Worm (Caenorhabditis elegans) whole organism, L4 larva: Measurements from ENCODE around the gene flad-1.

Source experiments
- F26F4.8 ChIP-seq: fragments of 200-800 bp; sonication (Bioruptor generic); conservative IDR thresholded peaks from 2 replicates; pipeline ENCODE4 v1.3.6; 2022; ENCODE audit warnings: missing genetic modification characterization, missing compliant biosample characterization
- F49E8.2 ChIP-seq: sonication (generic microtip); optimal IDR thresholded peaks from 2 replicates; lab custom pipeline; 2016; ENCODE audit warnings: missing compliant biosample characterization, mild to moderate bottlenecking, missing genetic modification characterization, borderline replicate concordance
- T26A8.4 ChIP-seq: fragments of 200-800 bp; sonication (Bioruptor generic); IDR thresholded peaks from 2 replicates; pipeline ENCODE4 v1.3.6; 2022; ENCODE audit warnings: missing genetic modification characterization, missing compliant biosample characterization
- Y105C5A.15 ChIP-seq: fragments of 200-800 bp; sonication (Bioruptor generic); IDR thresholded peaks from 2 replicates; pipeline ENCODE4 v1.3.6; 2022; ENCODE audit warnings: missing genetic modification characterization, missing compliant biosample characterization
- Y48G9A.11 ChIP-seq: fragments of 200-800 bp; sonication (Bioruptor generic); IDR thresholded peaks from 2 replicates; pipeline ENCODE4 v1.3.6; 2022; ENCODE audit warnings: missing genetic modification reagents, missing genetic modification characterization, missing compliant biosample characterization
- Y5F2A.4 ChIP-seq: fragments of 200-800 bp; sonication (Bioruptor generic); optimal IDR thresholded peaks from 2 replicates; lab custom pipeline; 2018; ENCODE audit warnings: mild to moderate bottlenecking, missing genetic modification characterization, missing compliant biosample characterization
- ZK546.5 ChIP-seq, 2 experiments: sonication (generic microtip); optimal IDR thresholded peaks; 2 replicates each; lab custom pipeline; 2017; ENCODE audit warnings: missing biosample characterization in 2 of 2, missing genetic modification characterization in 2 of 2
- aha-1 ChIP-seq: fragments of 150-350 bp; peaks from one replicate; lab custom pipeline; 2014; ENCODE audit warnings: missing biosample characterization, missing genetic modification characterization
- aly-2 ChIP-seq: sonication (generic microtip); optimal IDR thresholded peaks from 2 replicates; lab custom pipeline; 2018; ENCODE audit warnings: missing biosample characterization, missing genetic modification characterization
- ceh-20 ChIP-seq: fragments of 200-800 bp; sonication (Bioruptor generic); IDR thresholded peaks from 2 replicates; pipeline ENCODE4 v1.3.6; 2022; ENCODE audit warnings: missing genetic modification reagents, missing genetic modification characterization, missing compliant biosample characterization
- ceh-44 ChIP-seq: fragments of 200-800 bp; sonication (Bioruptor generic); IDR thresholded peaks from 2 replicates; pipeline ENCODE4 v1.3.6; 2022; ENCODE audit warnings: missing genetic modification reagents, missing genetic modification characterization, missing compliant biosample characterization
- ceh-62 ChIP-seq: sonication (generic microtip); optimal IDR thresholded peaks from 2 replicates; lab custom pipeline; 2017; ENCODE audit warnings: missing biosample characterization, missing genetic modification characterization
- ceh-82 ChIP-seq: sonication (generic microtip); optimal IDR thresholded peaks from 2 replicates; lab custom pipeline; 2017; ENCODE audit warnings: missing biosample characterization, missing genetic modification characterization
- cey-2 ChIP-seq: sonication (generic microtip); optimal IDR thresholded peaks from 3 replicates; lab custom pipeline; 2017; ENCODE audit warnings: missing genetic modification characterization, mild to moderate bottlenecking, missing compliant biosample characterization, antibody characterized with exemption, borderline replicate concordance; ENCODE audit not compliant: insufficient read depth
- daf-12 ChIP-seq: fragments of 150-350 bp; optimal IDR thresholded peaks from 2 replicates; lab custom pipeline; 2014; ENCODE audit warnings: missing biosample characterization, missing genetic modification reagents, missing genetic modification characterization
- daf-19 ChIP-seq: fragments of 200-800 bp; sonication (Bioruptor generic); conservative IDR thresholded peaks from 2 replicates; pipeline ENCODE4 v1.3.6; 2022; ENCODE audit warnings: missing genetic modification characterization, missing compliant biosample characterization
- dmd-6 ChIP-seq: fragments of 200-800 bp; sonication (Bioruptor generic); IDR thresholded peaks from 2 replicates; pipeline ENCODE4 v1.3.6; 2022; ENCODE audit warnings: missing genetic modification reagents, missing genetic modification characterization, missing compliant biosample characterization
- dmd-8 ChIP-seq: fragments of 200-800 bp; sonication (Bioruptor generic); IDR thresholded peaks from 2 replicates; pipeline ENCODE4 v1.3.6; 2022; ENCODE audit warnings: missing genetic modification characterization, missing compliant biosample characterization
- dmd-9 ChIP-seq: fragments of 200-800 bp; sonication (Bioruptor generic); IDR thresholded peaks from 2 replicates; pipeline ENCODE4 v1.3.6; 2022; ENCODE audit warnings: missing genetic modification reagents, missing genetic modification characterization, missing compliant biosample characterization
- dpl-1 ChIP-seq: fragments of 150-350 bp; optimal IDR thresholded peaks from 2 replicates; lab custom pipeline; 2014; ENCODE audit warnings: missing biosample characterization, missing genetic modification reagents, missing genetic modification characterization
- duxl-1 ChIP-seq: sonication (generic microtip); optimal IDR thresholded peaks from 2 replicates; lab custom pipeline; 2016; ENCODE audit warnings: mild to moderate bottlenecking, missing genetic modification characterization, moderate library complexity, missing compliant biosample characterization; ENCODE audit not compliant: poor library complexity
- egl-27 ChIP-seq: sonication (generic microtip); optimal IDR thresholded peaks from 3 replicates; lab custom pipeline; 2017; ENCODE audit warnings: missing biosample characterization, missing genetic modification reagents, missing genetic modification characterization
- egl-43 ChIP-seq: fragments of 200-800 bp; sonication (Bioruptor generic); IDR thresholded peaks from 2 replicates; pipeline ENCODE4 v1.3.6; 2022; ENCODE audit warnings: missing genetic modification reagents, missing genetic modification characterization, missing compliant biosample characterization
- fos-1 ChIP-seq: fragments of 150-350 bp; optimal IDR thresholded peaks from 2 replicates; lab custom pipeline; 2014; ENCODE audit warnings: missing biosample characterization, missing genetic modification characterization
- lin-1 ChIP-seq: fragments of 200-800 bp; sonication (Bioruptor generic); IDR thresholded peaks from 2 replicates; pipeline ENCODE4 v1.3.6; 2022; ENCODE audit warnings: missing genetic modification reagents, missing genetic modification characterization, missing compliant biosample characterization
- lin-13 ChIP-seq: fragments of 150-350 bp; optimal IDR thresholded peaks from 2 replicates; lab custom pipeline; 2014; ENCODE audit warnings: missing biosample characterization, missing genetic modification reagents, missing genetic modification characterization
- lin-29 ChIP-seq: fragments of 200-800 bp; sonication (Bioruptor generic); IDR thresholded peaks from 2 replicates; pipeline ENCODE4 v1.3.6; 2022; ENCODE audit warnings: missing genetic modification reagents, missing genetic modification characterization, missing compliant biosample characterization
- lsy-2 ChIP-seq, 2 experiments: fragments of 150-350 bp in 1 of 2; sonication (generic microtip) in 1 of 2; optimal IDR thresholded peaks; 2 replicates each; lab custom pipeline; 2014 to 2017; ENCODE audit warnings: missing biosample characterization in 2 of 2, missing genetic modification characterization in 2 of 2
- madf-5 ChIP-seq, 2 experiments: fragments of 200-800 bp; sonication (Bioruptor generic); IDR thresholded peaks; 2 replicates each; pipeline ENCODE4 v1.3.6; 2022; ENCODE audit warnings: missing compliant biosample characterization in 2 of 2, missing genetic modification characterization in 2 of 2
- mdl-1 ChIP-seq, 2 experiments: fragments of 150-350 bp in 1 of 2; sonication (generic microtip) in 1 of 2; optimal IDR thresholded peaks; 2 replicates each; lab custom pipeline; 2014 to 2017; ENCODE audit warnings: missing biosample characterization in 2 of 2, missing genetic modification characterization in 2 of 2
- mep-1 ChIP-seq: fragments of 150-350 bp; sonication (generic microtip); optimal IDR thresholded peaks from 3 replicates; lab custom pipeline; 2014; ENCODE audit warnings: missing biosample characterization, missing genetic modification characterization
- mes-2 ChIP-seq: sonication (generic microtip); optimal IDR thresholded peaks from 2 replicates; lab custom pipeline; 2016; ENCODE audit warnings: missing genotype, mild to moderate bottlenecking, missing genetic modification characterization, missing compliant biosample characterization; ENCODE audit not compliant: poor library complexity, severe bottlenecking
- mxl-2 ChIP-seq: fragments of 200-800 bp; sonication (Bioruptor generic); conservative IDR thresholded peaks from 2 replicates; pipeline ENCODE4 v1.3.6; 2022; ENCODE audit warnings: missing genetic modification reagents, missing genetic modification characterization, missing compliant biosample characterization
- mxl-3 ChIP-seq: fragments of 200-800 bp; sonication (Bioruptor generic); optimal IDR thresholded peaks from 2 replicates; lab custom pipeline; 2018; ENCODE audit warnings: mild to moderate bottlenecking, missing genetic modification characterization, missing compliant biosample characterization
- nhr-102 ChIP-seq: sonication (generic microtip); optimal IDR thresholded peaks from 2 replicates; lab custom pipeline; 2016; ENCODE audit warnings: mild to moderate bottlenecking, missing genetic modification characterization, moderate library complexity, missing compliant biosample characterization
- nhr-111 ChIP-seq: fragments of 200-800 bp; sonication (Bioruptor generic); optimal IDR thresholded peaks from 2 replicates; lab custom pipeline; 2018; ENCODE audit warnings: mild to moderate bottlenecking, missing genetic modification characterization, missing compliant biosample characterization
- nhr-28 ChIP-seq: fragments of 150-350 bp; optimal IDR thresholded peaks from 2 replicates; lab custom pipeline; 2014; ENCODE audit warnings: missing biosample characterization, missing genetic modification characterization
- nhr-42 ChIP-seq: fragments of 200-800 bp; sonication (Bioruptor generic); IDR thresholded peaks from 2 replicates; pipeline ENCODE4 v1.3.6; 2022; ENCODE audit warnings: missing genetic modification characterization, missing compliant biosample characterization
- nhr-48 ChIP-seq: sonication (generic microtip); optimal IDR thresholded peaks from 2 replicates; lab custom pipeline; 2016; ENCODE audit warnings: mild to moderate bottlenecking, missing genetic modification characterization, missing compliant biosample characterization
- nhr-6 ChIP-seq: fragments of 150-350 bp; optimal IDR thresholded peaks from 2 replicates; lab custom pipeline; 2014; ENCODE audit warnings: missing biosample characterization, missing genetic modification characterization
- php-3 ChIP-seq: fragments of 200-800 bp; sonication (Bioruptor generic); IDR thresholded peaks from 2 replicates; pipeline ENCODE4 v1.3.6; 2022; ENCODE audit warnings: missing genetic modification reagents, missing genetic modification characterization, missing compliant biosample characterization
- rbr-2 ChIP-seq: sonication (generic microtip); optimal IDR thresholded peaks from 2 replicates; lab custom pipeline; 2016; ENCODE audit warnings: missing genotype, missing genetic modification characterization, missing compliant biosample characterization
- saeg-2 ChIP-seq: fragments of 200-800 bp; sonication (Bioruptor generic); IDR thresholded peaks from 2 replicates; pipeline ENCODE4 v1.3.6; 2022; ENCODE audit warnings: missing genetic modification reagents, missing genetic modification characterization, missing compliant biosample characterization
- snpc-1.2 ChIP-seq: fragments of 200-800 bp; sonication (Bioruptor generic); IDR thresholded peaks from 2 replicates; pipeline ENCODE4 v1.3.6; 2022; ENCODE audit warnings: missing genetic modification reagents, missing genetic modification characterization, missing compliant biosample characterization
- snpc-4 ChIP-seq: fragments of 150-350 bp; optimal IDR thresholded peaks from 2 replicates; lab custom pipeline; 2014; ENCODE audit warnings: missing biosample characterization, missing genetic modification characterization
- spr-1 ChIP-seq: sonication (generic microtip); optimal IDR thresholded peaks from 2 replicates; lab custom pipeline; 2016; ENCODE audit warnings: mild to moderate bottlenecking, missing genetic modification characterization, missing compliant biosample characterization
- unc-130 ChIP-seq: sonication (generic microtip); optimal IDR thresholded peaks from 2 replicates; lab custom pipeline; 2016; ENCODE audit warnings: missing genetic modification reagents, missing genetic modification characterization, missing compliant biosample characterization
- unc-62 ChIP-seq, 3 experiments: fragments of 150-350 bp in 1 of 3; sonication (generic microtip); optimal IDR thresholded peaks in 2 of 3; peaks in 1 of 3; 1 replicate in 1 of 3; 2 replicates in 2 of 3; lab custom pipeline; 2014 to 2017; ENCODE audit warnings: missing biosample characterization in 3 of 3, missing genetic modification characterization in 3 of 3, missing genetic modification reagents in 3 of 3, missing genotype in 1 of 3
- vab-7 ChIP-seq: fragments of 200-800 bp; sonication (Bioruptor generic); IDR thresholded peaks from 2 replicates; pipeline ENCODE4 v1.3.6; 2022; ENCODE audit warnings: missing genetic modification reagents, missing genetic modification characterization, missing compliant biosample characterization
- zag-1 ChIP-seq: fragments of 150-350 bp; optimal IDR thresholded peaks from 2 replicates; lab custom pipeline; 2014; ENCODE audit warnings: missing biosample characterization, missing genetic modification characterization
- ztf-11 ChIP-seq: fragments of 150-350 bp; optimal IDR thresholded peaks from 2 replicates; lab custom pipeline; 2014; ENCODE audit warnings: missing biosample characterization, missing genetic modification characterization
- ztf-7 ChIP-seq: fragments of 150-350 bp; optimal IDR thresholded peaks from 2 replicates; lab custom pipeline; 2014; ENCODE audit warnings: missing biosample characterization, missing genetic modification characterization

The flad-1 gene

ce11 chrII:9931012-9931411 lies 12.9 kb upstream of the flad-1 start (continued):
- TF ChIP-seq php-3 (GFP tag; lab: Robert Waterston, UW) (no peak), lin-13 (GFP tag; lab: Kevin White, UChicago) (no peak), Y5F2A.4 (GFP tag; lab: Kevin White, UChicago) (no peak), mxl-2 (GFP tag; lab: Robert Waterston, UW) (no peak), ceh-82 (tag; lab: Kevin White, UChicago) (no peak), madf-5 (GFP tag; IDR thresholded peaks at IDR 0.05; lab: Robert Waterston, UW) (no peak), duxl-1 (tag; lab: Kevin White, UChicago) (peak; percentile 30), aha-1 (tag; lab: Kevin White, UChicago) (peak; percentile 52), saeg-2 (GFP tag; lab: Robert Waterston, UW) (no peak), dmd-9 (GFP tag; lab: Robert Waterston, UW) (no peak), cey-2 (tag; lab: Kevin White, UChicago) (no peak), nhr-111 (GFP tag; lab: Kevin White, UChicago) (no peak), aly-2 (tag; lab: Kevin White, UChicago) (no peak), Y105C5A.15 (GFP tag; lab: Robert Waterston, UW) (no peak), snpc-4 (tag; lab: Kevin White, UChicago) (no peak), dpl-1 (GFP tag; lab: Kevin White, UChicago) (peak; percentile 22), nhr-102 (tag; lab: Kevin White, UChicago) (no peak), rbr-2 (tag; lab: Kevin White, UChicago) (peak; percentile 5), egl-27 (tag; lab: Kevin White, UChicago) (no peak), unc-62 (GFP tag; optimal IDR thresholded peaks at IDR 0.05 in 1 of 2; lab: Kevin White, UChicago) (no peak), unc-62 (tag; optimal IDR thresholded peaks at IDR 0.05; lab: Kevin White, UChicago) (no peak), nhr-6 (tag; lab: Kevin White, UChicago) (no peak), dmd-8 (0 out of 2 replicates have a peak, but pooled peaks have one; percentile 51), ztf-11 (no peak), ztf-7 (no peak), mdl-1 (tag; optimal IDR thresholded peaks at IDR 0.05; lab: Kevin White, UChicago) (no peak), Y48G9A.11 (GFP tag; lab: Robert Waterston, UW) (no peak), egl-43 (GFP tag; lab: Robert Waterston, UW) (no peak), mxl-3 (peak; percentile 56), unc-130 (GFP tag; lab: Kevin White, UChicago) (peak; percentile 21), daf-12 (no peak), ceh-20 (0 out of 2 replicates have a peak, but pooled peaks have one; percentile 52), ceh-44 (GFP tag; lab: Robert Waterston, UW) (no peak), daf-19 (GFP tag; lab: Robert Waterston, UW) (no peak), T26A8.4 (GFP tag; lab: Robert Waterston, UW) (no peak), mes-2 (tag; lab: Kevin White, UChicago) (peak; percentile 87), lin-29 (GFP tag; lab: Robert Waterston, UW) (no peak), mep-1 (tag; lab: Kevin White, UChicago) (peak; percentile 21), ZK546.5 (tag; optimal IDR thresholded peaks at IDR 0.05; lab: Kevin White, UChicago) (no peak), nhr-28 (no peak), lin-1 (GFP tag; lab: Robert Waterston, UW) (no peak), snpc-1.2 (no peak), F26F4.8 (no peak), spr-1 (tag; lab: Kevin White, UChicago) (no peak), nhr-48 (tag; lab: Kevin White, UChicago) (no peak), zag-1 (no peak), dmd-6 (no peak; the same call in 1 of the 2 replicates), vab-7 (GFP tag; lab: Robert Waterston, UW) (no peak), fos-1 (tag; lab: Kevin White, UChicago) (no peak), F49E8.2 (tag; lab: Kevin White, UChicago) (no peak), nhr-42 (no peak), ceh-62 (tag; lab: Kevin White, UChicago) (no peak), lsy-2 (tag; optimal IDR thresholded peaks at IDR 0.05; lab: Kevin White, UChicago) (peak in 1 of 2 experiments; percentile 40)
